Worm (Caenorhabditis elegans): ENCODE results near the gene arv-1.

The arv-1 gene

DNA sequence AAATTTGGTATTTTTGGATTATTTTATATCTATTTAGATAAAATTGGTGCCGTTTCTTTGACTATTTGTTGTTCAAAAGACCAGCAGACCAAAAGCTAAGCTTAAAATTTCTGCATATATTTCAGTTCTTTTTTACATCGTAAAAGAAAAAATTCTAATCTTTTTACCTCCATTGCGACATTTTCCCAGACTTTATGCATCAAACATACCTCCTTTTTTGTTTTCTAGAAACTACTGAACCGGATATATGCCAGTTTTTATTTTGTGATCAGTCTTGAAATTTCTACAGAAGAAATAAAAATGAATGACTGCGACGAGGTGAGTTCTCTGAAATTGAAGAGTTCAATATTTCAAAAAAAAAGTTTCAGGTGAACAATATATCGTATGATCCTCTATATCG, 6.0 kb downstream of the arv-1 start, which contains the start of gene srb-6:
Gene srb-6, plus strand, starts transcription at position 301 of the 400 bp plus-strand sequence.
- TF ChIP-seq B0310.2 (tag; optimal IDR thresholded peaks at IDR 0.05) (no peak), sea-1 (GFP tag; conservative IDR thresholded peaks at IDR 0.05) (no peak), scrt-1 (GFP tag; IDR thresholded peaks at IDR 0.05) (no peak), ceh-13 (GFP tag; optimal IDR thresholded peaks at IDR 0.05) (no peak)

DNA sequence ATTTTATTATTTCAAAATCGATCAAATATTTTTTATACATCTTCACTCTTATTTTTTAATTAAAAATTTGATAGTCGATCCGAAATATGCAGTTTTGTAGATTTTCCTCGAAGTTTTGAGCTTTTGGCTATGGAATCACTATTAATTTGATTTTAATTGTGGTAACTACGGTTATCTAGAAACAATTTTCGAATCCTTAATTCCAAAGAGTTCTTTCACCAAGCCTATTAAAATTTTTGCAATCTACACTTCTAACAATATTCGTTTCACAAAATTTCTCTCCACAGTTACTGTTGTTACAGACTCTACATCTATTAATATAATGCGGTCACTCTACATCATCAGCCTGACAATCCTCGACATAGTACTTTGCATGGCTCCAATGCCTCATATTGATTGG, 8.4 kb downstream of the arv-1 start, which contains the start of gene R05H5.7:
Gene R05H5.7, plus strand, starts transcription at position 301 of the 400 bp plus-strand sequence.
- TF ChIP-seq scrt-1 (GFP tag; IDR thresholded peaks at IDR 0.05), result no peak
- no peak for TF ChIP-seq hmbx-1 (tag; optimal IDR thresholded peaks at IDR 0.05)
- TF ChIP-seq sea-1 (GFP tag; conservative IDR thresholded peaks at IDR 0.05), result no peak
- TF ChIP-seq ama-1 (optimal IDR thresholded peaks at IDR 0.05), result no peak
- no peak for TF ChIP-seq tbx-37 (GFP tag; conservative IDR thresholded peaks at IDR 0.05)
- no peak for TF ChIP-seq F13C5.2 (tag; optimal IDR thresholded peaks at IDR 0.05)
- TF ChIP-seq pes-1 (GFP tag; IDR thresholded peaks at IDR 0.05), result no peak
- no peak for TF ChIP-seq hmg-4 (GFP tag; optimal IDR thresholded peaks at IDR 0.05)

DNA sequence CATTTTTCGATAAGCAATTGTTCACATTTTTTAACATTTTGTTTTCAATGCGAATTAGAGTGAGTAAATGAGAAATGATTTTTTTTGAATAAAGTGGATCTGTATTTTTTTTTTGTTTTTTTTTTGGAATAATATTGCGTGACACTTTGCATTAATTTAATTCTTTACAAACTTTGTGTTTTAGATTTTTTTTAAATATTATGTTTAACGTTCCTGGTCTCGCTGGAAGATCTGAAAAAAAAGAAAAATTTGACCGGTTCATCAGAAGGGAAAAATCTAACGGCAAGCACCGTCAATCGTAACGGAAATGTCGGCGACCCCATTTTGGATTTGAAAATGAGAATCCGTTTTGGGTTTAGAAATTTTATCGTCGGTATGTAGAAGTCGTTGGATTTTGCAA, 11.3 kb downstream of the arv-1 start, which contains the start of gene cdc-25.4:
Gene cdc-25.4, minus strand, starts transcription at position 101 of the 400 bp plus-strand sequence.
- TF ChIP-seq F13C5.2 (tag; optimal IDR thresholded peaks at IDR 0.05) (no peak), aly-1 (tag; optimal IDR thresholded peaks at IDR 0.05) (no peak), tra-4 (tag; optimal IDR thresholded peaks at IDR 0.05) (no peak), hmbx-1 (tag; optimal IDR thresholded peaks at IDR 0.05) (no peak)

DNA sequence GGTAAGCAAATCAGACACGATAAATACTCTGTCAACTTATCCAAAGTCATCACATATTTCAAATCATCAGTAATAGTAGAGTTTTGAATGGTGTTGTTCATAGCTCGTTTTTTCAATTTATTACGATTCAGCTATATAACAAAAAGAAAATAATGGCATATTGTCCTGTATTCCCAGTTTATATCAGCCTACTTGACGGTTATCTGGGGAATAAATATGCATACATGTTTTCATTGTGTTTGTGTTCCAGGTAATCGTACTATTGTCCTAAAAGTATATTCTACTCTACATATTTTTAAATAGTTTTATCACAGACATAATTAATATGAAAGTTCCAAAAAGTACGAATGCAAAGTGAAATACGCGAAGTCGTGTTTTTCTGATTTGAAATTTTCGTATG, 12.8 kb downstream of the arv-1 start, which contains the start of gene srd-2:
Gene srd-2, minus strand, starts transcription at position 101 of the 400 bp plus-strand sequence.
- TF ChIP-seq pes-1 (GFP tag; IDR thresholded peaks at IDR 0.05) (no peak), ceh-13 (GFP tag; optimal IDR thresholded peaks at IDR 0.05) (no peak), hnd-1 (tag; optimal IDR thresholded peaks at IDR 0.05) (no peak), B0310.2 (tag; optimal IDR thresholded peaks at IDR 0.05) (no peak), sea-1 (GFP tag; conservative IDR thresholded peaks at IDR 0.05) (no peak), tra-4 (tag; optimal IDR thresholded peaks at IDR 0.05) (no peak), F13C5.2 (tag; optimal IDR thresholded peaks at IDR 0.05) (no peak), scrt-1 (GFP tag; IDR thresholded peaks at IDR 0.05) (no peak), hmbx-1 (tag; optimal IDR thresholded peaks at IDR 0.05) (no peak), tbx-11 (GFP tag; IDR thresholded peaks at IDR 0.05) (no peak), ets-7 (tag; optimal IDR thresholded peaks at IDR 0.05) (no peak), aly-1 (tag; optimal IDR thresholded peaks at IDR 0.05) (no peak), ama-1 (optimal IDR thresholded peaks at IDR 0.05) (no peak)

DNA sequence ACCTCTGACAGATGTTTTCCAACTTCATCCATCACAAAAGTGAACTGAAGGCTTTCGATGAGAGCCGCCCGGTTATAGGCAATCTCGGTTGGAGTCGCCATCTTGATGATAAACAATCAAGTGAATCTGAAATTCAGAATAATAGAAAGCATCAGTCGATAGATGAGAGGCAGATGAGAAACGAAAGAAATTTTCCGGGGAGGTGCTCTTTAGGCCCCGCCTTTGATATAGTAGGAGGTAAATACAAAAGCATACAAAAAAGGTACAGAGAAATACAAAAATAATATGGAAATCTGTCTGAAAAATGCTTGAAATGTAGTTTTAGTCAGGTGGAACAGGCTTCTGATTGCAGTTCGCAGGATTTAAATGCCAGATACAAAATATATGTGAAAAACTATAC, 18.0 kb downstream of the arv-1 start, which contains the start of gene srd-1:
Gene srd-1, minus strand, starts transcription at position 101 of the 400 bp plus-strand sequence.
- TF ChIP-seq hnd-1 (tag; optimal IDR thresholded peaks at IDR 0.05) (no peak), scrt-1 (GFP tag; IDR thresholded peaks at IDR 0.05) (no peak), ceh-36 (tag; optimal IDR thresholded peaks at IDR 0.05) (no peak), F13C5.2 (tag; optimal IDR thresholded peaks at IDR 0.05) (no peak), ets-7 (tag; optimal IDR thresholded peaks at IDR 0.05) (no peak), pes-1 (GFP tag; IDR thresholded peaks at IDR 0.05) (no peak), aly-1 (tag; optimal IDR thresholded peaks at IDR 0.05) (no peak), sea-1 (GFP tag; conservative IDR thresholded peaks at IDR 0.05) (no peak), hmbx-1 (tag; optimal IDR thresholded peaks at IDR 0.05) (no peak), hmg-4 (GFP tag; optimal IDR thresholded peaks at IDR 0.05) (no peak), ama-1 (optimal IDR thresholded peaks at IDR 0.05) (no peak), tbx-11 (GFP tag; IDR thresholded peaks at IDR 0.05) (no peak), tra-4 (tag; optimal IDR thresholded peaks at IDR 0.05) (no peak), B0310.2 (tag; optimal IDR thresholded peaks at IDR 0.05) (no peak), tbx-37 (GFP tag; conservative IDR thresholded peaks at IDR 0.05) (no peak), ceh-13 (GFP tag; optimal IDR thresholded peaks at IDR 0.05) (no peak), flt-1 (GFP tag; IDR thresholded peaks at IDR 0.05) (no peak)

DNA sequence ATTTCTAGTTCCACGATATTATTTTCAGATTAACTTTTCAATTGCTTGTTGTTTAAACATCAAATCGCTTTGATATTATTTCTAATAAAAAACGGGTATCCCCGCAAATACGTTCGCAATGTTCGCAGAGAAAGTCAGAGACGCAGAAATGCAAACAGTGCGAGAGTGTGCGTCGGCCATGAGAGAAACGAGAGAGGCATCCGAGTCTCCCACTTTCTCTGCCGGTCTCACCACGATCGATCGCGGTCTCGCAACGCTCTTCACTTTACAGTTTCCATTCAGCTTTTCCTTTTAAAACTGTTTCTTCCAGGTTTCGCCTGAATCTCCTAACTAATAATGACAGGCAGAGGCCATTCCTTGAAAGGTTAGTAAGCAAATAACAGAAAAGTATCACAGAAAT, 26.3 kb downstream of the arv-1 start, which contains the start of gene F33H1.4:
Gene F33H1.4, plus strand, starts transcription at position 311 of the 400 bp plus-strand sequence.
- peak; percentile 45 for TF ChIP-seq F13C5.2 (tag; optimal IDR thresholded peaks at IDR 0.05)
- TF ChIP-seq hmbx-1 (tag; optimal IDR thresholded peaks at IDR 0.05), result no peak
- TF ChIP-seq ama-1 (optimal IDR thresholded peaks at IDR 0.05), result peak; percentile 3
- no peak for TF ChIP-seq scrt-1 (GFP tag; IDR thresholded peaks at IDR 0.05)

DNA sequence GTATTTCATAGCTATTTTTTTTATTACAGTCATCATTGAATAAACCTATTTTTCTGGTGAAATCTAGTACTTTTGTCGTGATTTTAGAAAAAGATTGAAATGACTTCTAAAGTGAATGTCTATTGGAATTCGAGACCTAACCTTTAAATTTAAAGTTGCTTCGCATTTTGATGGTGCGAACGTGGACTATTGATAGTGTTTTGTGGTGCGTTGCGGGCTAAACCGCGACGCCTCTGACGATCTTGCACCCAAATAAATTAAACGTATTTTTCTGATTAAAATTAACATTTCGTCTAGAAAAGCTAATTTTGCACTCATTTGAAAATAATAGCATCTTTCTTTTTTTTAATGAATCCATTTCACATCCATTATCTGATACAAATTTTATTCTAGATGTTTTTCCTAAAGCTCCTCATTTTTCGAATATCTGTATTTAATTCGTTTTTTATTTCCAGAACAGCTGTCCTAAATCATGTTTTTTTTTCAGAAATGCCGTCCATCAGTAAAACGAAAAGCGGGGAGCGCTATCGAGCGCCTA, 28.1 kb downstream of the arv-1 start, which contains the start of gene wbp-11:
Gene wbp-11, plus strand, starts transcription at position 488 of the 538 bp plus-strand sequence.
- TF ChIP-seq hnd-1 (tag; optimal IDR thresholded peaks at IDR 0.05) (no peak), F13C5.2 (tag; optimal IDR thresholded peaks at IDR 0.05) (no peak), scrt-1 (GFP tag; IDR thresholded peaks at IDR 0.05) (no peak), hmbx-1 (tag; optimal IDR thresholded peaks at IDR 0.05) (no peak), ceh-36 (tag; optimal IDR thresholded peaks at IDR 0.05) (no peak), ets-7 (tag; optimal IDR thresholded peaks at IDR 0.05) (no peak)

DNA sequence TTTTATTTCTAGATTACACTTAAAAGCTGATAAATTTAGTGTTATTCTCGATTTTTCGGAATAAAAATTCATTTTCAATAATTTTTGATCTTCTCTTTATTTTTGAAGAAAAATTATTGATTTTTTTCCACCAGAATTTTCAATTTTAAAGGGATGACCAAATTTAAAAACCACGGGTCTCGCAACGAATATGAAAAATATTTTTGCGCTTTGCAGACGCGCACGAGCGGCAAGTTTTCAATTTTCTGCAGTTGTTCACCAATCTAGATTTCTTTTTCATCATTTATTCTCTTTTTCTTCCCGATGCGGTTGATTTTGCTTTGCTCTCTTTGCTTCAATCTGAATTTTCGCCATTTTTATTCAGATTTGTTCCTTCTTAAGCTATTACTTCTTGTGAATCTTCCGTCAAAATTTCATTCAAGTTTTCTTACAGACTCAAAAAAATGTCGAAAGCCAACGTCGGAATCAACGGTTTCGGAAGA, 29.7 kb downstream of the arv-1 start, which contains the start of gene gpd-4:
Gene gpd-4, plus strand, starts transcription at position 432 of the 482 bp plus-strand sequence.
- TF ChIP-seq hmbx-1 (tag; optimal IDR thresholded peaks at IDR 0.05) (no peak), ets-7 (tag; optimal IDR thresholded peaks at IDR 0.05) (no peak), hnd-1 (tag; optimal IDR thresholded peaks at IDR 0.05) (no peak), tbx-37 (GFP tag; conservative IDR thresholded peaks at IDR 0.05) (no peak)
